Fruit fly (Drosophila melanogaster) whole organism, prepupa: ENCODE results near the gene CG13700.

Experiments used
- CG11294 ChIP-seq: fragments of 200-800 bp; sonication (Bioruptor generic); IDR thresholded peaks from 2 replicates; pipeline ENCODE4 v1.3.6; 2022; ENCODE audit warnings: missing biosample characterization, missing genetic modification characterization
- CG11762 ChIP-seq: fragments of 200-800 bp; sonication (Bioruptor generic); optimal IDR thresholded peaks from 3 replicates; lab custom pipeline; 2016; ENCODE audit warnings: missing biosample characterization, missing genetic modification characterization; ENCODE audit not compliant: insufficient read depth
- CG11902 ChIP-seq: fragments of 200-800 bp; sonication (Bioruptor generic); optimal IDR thresholded peaks from 3 replicates; lab custom pipeline; 2016; ENCODE audit warnings: missing biosample characterization, missing genetic modification characterization
- CG15336 ChIP-seq: fragments of 200-800 bp; sonication (Bioruptor generic); IDR thresholded peaks from 2 replicates; pipeline ENCODE4 v1.3.6; 2022; ENCODE audit warnings: missing biosample characterization, missing genetic modification characterization
- CG1621 ChIP-seq: fragments of 200-800 bp; sonication (Bioruptor generic); optimal IDR thresholded peaks from 3 replicates; lab custom pipeline; 2018; ENCODE audit warnings: missing biosample characterization, mild to moderate bottlenecking, missing genetic modification characterization
- CG16779 ChIP-seq: fragments of 200-800 bp; sonication (Bioruptor generic); optimal IDR thresholded peaks from 3 replicates; lab custom pipeline; 2017; ENCODE audit warnings: missing biosample characterization, mild to moderate bottlenecking, missing genetic modification characterization
- CG31627 ChIP-seq: fragments of 200-800 bp; sonication (Bioruptor generic); optimal IDR thresholded peaks from 3 replicates; lab custom pipeline; 2016; ENCODE audit warnings: missing biosample characterization, missing genetic modification characterization
- CG32006 ChIP-seq: fragments of 200-800 bp; sonication (Bioruptor generic); optimal IDR thresholded peaks from 3 replicates; lab custom pipeline; 2017; ENCODE audit warnings: missing biosample characterization, mild to moderate bottlenecking, missing genetic modification characterization
- CG34406 ChIP-seq: fragments of 200-800 bp; sonication (Bioruptor generic); optimal IDR thresholded peaks from 3 replicates; lab custom pipeline; 2016; ENCODE audit warnings: missing biosample characterization, missing genetic modification characterization
- CG3919 ChIP-seq: fragments of 200-800 bp; sonication (Bioruptor generic); optimal IDR thresholded peaks from 3 replicates; lab custom pipeline; 2016; ENCODE audit warnings: missing biosample characterization, missing genetic modification characterization
- CG6163 ChIP-seq: fragments of 200-800 bp; sonication (Bioruptor generic); IDR thresholded peaks from 3 replicates; pipeline ENCODE4 v1.3.6; 2022; ENCODE audit warnings: missing biosample characterization, missing genetic modification characterization
- CG6276 ChIP-seq: fragments of 200-800 bp; sonication (Bioruptor generic); optimal IDR thresholded peaks from 2 replicates; lab custom pipeline; 2017; ENCODE audit warnings: missing biosample characterization, mild to moderate bottlenecking, missing genetic modification characterization
- CG6792 ChIP-seq: fragments of 200-800 bp; sonication (Bioruptor generic); optimal IDR thresholded peaks from 3 replicates; lab custom pipeline; 2016; ENCODE audit warnings: missing biosample characterization, missing genetic modification characterization
- CG6854 ChIP-seq: fragments of 200-800 bp; sonication (Bioruptor generic); optimal IDR thresholded peaks from 2 replicates; lab custom pipeline; 2017; ENCODE audit warnings: missing biosample characterization, mild to moderate bottlenecking, missing genetic modification characterization
- CG8119 ChIP-seq: fragments of 200-800 bp; sonication (Bioruptor generic); IDR thresholded peaks from 3 replicates; pipeline ENCODE4 v1.3.6; 2022; ENCODE audit warnings: missing biosample characterization, missing genetic modification characterization
- CG8632 ChIP-seq: fragments of 200-800 bp; sonication (Bioruptor generic); optimal IDR thresholded peaks from 3 replicates; lab custom pipeline; 2016; ENCODE audit warnings: missing biosample characterization, missing genetic modification characterization
- CG9139 ChIP-seq: fragments of 200-800 bp; sonication (Bioruptor generic); optimal IDR thresholded peaks from 3 replicates; lab custom pipeline; 2017; ENCODE audit warnings: missing biosample characterization, mild to moderate bottlenecking, missing genetic modification characterization
- Eip75B ChIP-seq: fragments of 200-800 bp; sonication (Bioruptor generic); optimal IDR thresholded peaks from 3 replicates; lab custom pipeline; 2016; ENCODE audit warnings: missing biosample characterization, missing genetic modification characterization
- Eip93F ChIP-seq: fragments of 200-800 bp; sonication (Bioruptor generic); optimal IDR thresholded peaks from 2 replicates; lab custom pipeline; 2016; ENCODE audit warnings: missing biosample characterization, mild to moderate bottlenecking, missing genetic modification characterization
- Ets21C ChIP-seq: fragments of 200-800 bp; sonication (Bioruptor generic); optimal IDR thresholded peaks from 3 replicates; lab custom pipeline; 2016; ENCODE audit warnings: missing biosample characterization, missing genetic modification characterization
- Ets96B ChIP-seq: fragments of 200-800 bp; optimal IDR thresholded peaks from 2 replicates; lab custom pipeline; 2019; ENCODE audit warnings: missing biosample characterization, mild to moderate bottlenecking, missing genetic modification characterization, moderate library complexity
- Gug ChIP-seq: fragments of 200-800 bp; sonication (Bioruptor generic); IDR thresholded peaks from 2 replicates; pipeline ENCODE4 v1.3.6; 2022; ENCODE audit warnings: missing biosample characterization, missing genetic modification characterization
- Hr38 ChIP-seq: sonication (Bioruptor generic); optimal IDR thresholded peaks from 2 replicates; lab custom pipeline; 2016; ENCODE audit warnings: missing biosample characterization, missing genetic modification characterization
- Hr39 ChIP-seq: fragments of 200-800 bp; sonication (Bioruptor generic); optimal IDR thresholded peaks from 2 replicates; lab custom pipeline; 2016; ENCODE audit warnings: missing biosample characterization, missing genetic modification characterization
- Lpt ChIP-seq: fragments of 200-800 bp; sonication (Bioruptor generic); optimal IDR thresholded peaks from 3 replicates; lab custom pipeline; 2016; ENCODE audit warnings: missing biosample characterization, missing genetic modification characterization
- Met ChIP-seq: fragments of 200-800 bp; sonication (Bioruptor generic); optimal IDR thresholded peaks from 3 replicates; lab custom pipeline; 2016; ENCODE audit warnings: missing biosample characterization, missing genetic modification characterization
- OdsH ChIP-seq: fragments of 200-800 bp; sonication (Bioruptor generic); optimal IDR thresholded peaks from 3 replicates; lab custom pipeline; 2016; ENCODE audit warnings: missing biosample characterization, missing genetic modification characterization
- Smox ChIP-seq: fragments of 200-800 bp; sonication (Bioruptor generic); optimal IDR thresholded peaks from 3 replicates; lab custom pipeline; 2016; ENCODE audit warnings: missing biosample characterization, missing genetic modification characterization
- Sox102F ChIP-seq: fragments of 200-800 bp; sonication (Bioruptor generic); optimal IDR thresholded peaks from 2 replicates; lab custom pipeline; 2016; ENCODE audit warnings: missing biosample characterization, mild to moderate bottlenecking, missing genetic modification characterization
- Sox15 ChIP-seq: fragments of 200-800 bp; sonication (Bioruptor generic); optimal IDR thresholded peaks from 3 replicates; lab custom pipeline; 2016; ENCODE audit warnings: missing biosample characterization, missing genetic modification characterization
- dac ChIP-seq: fragments of 200-800 bp; sonication (Bioruptor generic); optimal IDR thresholded peaks from 2 replicates; lab custom pipeline; 2017; ENCODE audit warnings: missing biosample characterization, mild to moderate bottlenecking, missing genetic modification characterization
- dsx ChIP-seq: fragments of 200-800 bp; optimal IDR thresholded peaks from 3 replicates; lab custom pipeline; 2019; ENCODE audit warnings: missing biosample characterization, mild to moderate bottlenecking, missing genetic modification characterization, moderate library complexity; ENCODE audit not compliant: poor library complexity, severe bottlenecking
- eg ChIP-seq: fragments of 200-800 bp; sonication (Bioruptor generic); IDR thresholded peaks from 3 replicates; pipeline ENCODE4 v1.3.6; 2022; ENCODE audit warnings: missing biosample characterization, missing genetic modification characterization
- fd59A ChIP-seq: fragments of 200-800 bp; sonication (Bioruptor generic); optimal IDR thresholded peaks from 2 replicates; lab custom pipeline; 2017; ENCODE audit warnings: missing biosample characterization, mild to moderate bottlenecking, missing genetic modification characterization, missing genetic modification reagents
- fd85E ChIP-seq: fragments of 200-800 bp; sonication (Bioruptor generic); optimal IDR thresholded peaks from 3 replicates; lab custom pipeline; 2016; ENCODE audit warnings: missing biosample characterization, missing genetic modification characterization
- fkh ChIP-seq: fragments of 200-800 bp; sonication (Bioruptor generic); optimal IDR thresholded peaks from 3 replicates; lab custom pipeline; 2017; ENCODE audit warnings: missing biosample characterization, mild to moderate bottlenecking, missing genetic modification characterization, moderate library complexity
- net ChIP-seq: fragments of 200-800 bp; sonication (Bioruptor generic); optimal IDR thresholded peaks from 3 replicates; lab custom pipeline; 2016; ENCODE audit warnings: missing biosample characterization, missing genetic modification characterization
- pdm3 ChIP-seq: fragments of 200-800 bp; sonication (Bioruptor generic); optimal IDR thresholded peaks from 3 replicates; lab custom pipeline; 2016; ENCODE audit warnings: missing biosample characterization, missing genetic modification characterization
- salr ChIP-seq, 2 experiments: fragments of 200-800 bp; sonication (Bioruptor generic); optimal IDR thresholded peaks; 3 replicates each; lab custom pipeline; 2016 to 2018; ENCODE audit warnings: missing biosample characterization in 2 of 2, missing genetic modification characterization in 2 of 2, mild to moderate bottlenecking in 1 of 2
- spab ChIP-seq: fragments of 200-800 bp; sonication (Bioruptor generic); optimal IDR thresholded peaks from 2 replicates; lab custom pipeline; 2017; ENCODE audit warnings: missing biosample characterization, mild to moderate bottlenecking, missing genetic modification characterization, missing genetic modification reagents
- ss ChIP-seq, 2 experiments: fragments of 200-800 bp; sonication (Bioruptor generic); optimal IDR thresholded peaks; 2 replicates in 1 of 2; 3 replicates in 1 of 2; lab custom pipeline; 2017 to 2018; ENCODE audit warnings: mild to moderate bottlenecking in 2 of 2, missing biosample characterization in 2 of 2, missing genetic modification characterization in 2 of 2, moderate library complexity in 1 of 2
- svp ChIP-seq: fragments of 200-800 bp; sonication (Bioruptor generic); peaks from one replicate; lab custom pipeline; 2016; ENCODE audit warnings: missing biosample characterization, missing genetic modification characterization
- topi ChIP-seq: fragments of 200-800 bp; sonication (Bioruptor generic); optimal IDR thresholded peaks from 3 replicates; lab custom pipeline; 2016; ENCODE audit warnings: missing biosample characterization, missing genetic modification characterization
- vri ChIP-seq: fragments of 200-800 bp; sonication (Bioruptor generic); optimal IDR thresholded peaks from 3 replicates; lab custom pipeline; 2016; ENCODE audit warnings: missing biosample characterization, mild to moderate bottlenecking, missing genetic modification characterization

Gene CG13700

dm6 chr3L:18294212-18294944, 6.7 kb downstream of the CG13700 start, which contains the start of gene CG5103:
CG5103 (minus strand) TSS chr3L:18294262.
- TF ChIP-seq CG8119 (GFP tag; lab: Robert Waterston, UW) (no peak), Ets96B (no peak), CG11294 (no peak), fkh (GFP tag; lab: Kevin White, UChicago) (no peak), Ets21C (GFP tag; lab: Kevin White, UChicago) (no peak), CG6854 (GFP tag; lab: Kevin White, UChicago) (no peak), fd85E (GFP tag; lab: Kevin White, UChicago) (no peak), spab (no peak), OdsH (no peak), CG31627 (no peak), CG15336 (GFP tag; lab: Robert Waterston, UW) (no peak), dsx (no peak), pdm3 (GFP tag; lab: Kevin White, UChicago) (no peak)

dm6 chr3L:18289993-18290727, 10.9 kb downstream of the CG13700 start:
- TF ChIP-seq CG15336 (GFP tag; lab: Robert Waterston, UW) (no peak), CG11902 (no peak), OdsH (no peak), Hr39 (no peak), fd85E (GFP tag; lab: Kevin White, UChicago) (no peak), spab (no peak), svp (GFP tag; lab: Kevin White, UChicago) (peak; percentile 13), Lpt (no peak)
- TF ChIP-seq, all 60 proteins: peak for 1

DNA sequence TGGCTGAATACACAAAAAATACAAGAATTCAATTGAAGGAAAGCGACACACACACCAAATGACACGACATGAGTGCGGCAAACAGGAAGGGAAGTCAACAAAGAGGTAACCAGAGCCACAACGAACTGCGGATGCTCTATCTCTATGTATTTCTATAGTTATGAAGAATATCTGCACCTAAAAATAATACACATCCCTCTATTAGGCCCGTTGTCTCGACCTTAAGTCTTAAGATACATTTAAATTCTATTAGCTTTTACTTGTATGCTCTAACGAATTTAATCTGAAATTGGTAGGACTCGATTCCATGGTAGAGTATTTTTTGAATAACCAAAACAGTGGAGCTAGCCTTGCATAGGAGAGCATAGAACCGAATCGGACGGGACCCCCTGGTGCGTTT, 19.8 kb downstream of the CG13700 start:
- TF ChIP-seq CG31627 (peak; percentile 47), fd59A (peak; percentile 47), CG16779 (tag; lab: Kevin White, UChicago) (peak; percentile 7), Ets96B (peak; percentile 55), Eip75B (GFP tag; lab: Kevin White, UChicago) (peak; percentile 44), Gug (GFP tag; lab: Robert Waterston, UW) (peak; percentile 77), Lpt (peak; percentile 66), CG6163 (GFP tag; lab: Robert Waterston, UW) (no peak; the same call in none of the 3 replicates), dac (GFP tag; lab: Kevin White, UChicago) (peak; percentile 26), CG11762 (GFP tag; lab: Kevin White, UChicago) (peak; percentile 7), CG3919 (GFP tag; lab: Kevin White, UChicago) (peak; percentile 62), Ets21C (GFP tag; lab: Kevin White, UChicago) (peak; percentile 17), topi (GFP tag; lab: Kevin White, UChicago) (peak; percentile 38), Hr38 (GFP tag; lab: Kevin White, UChicago) (no peak), Sox15 (GFP tag; lab: Kevin White, UChicago) (peak; percentile 28), fd85E (GFP tag; lab: Kevin White, UChicago) (no peak), ss (GFP tag; optimal IDR thresholded peaks at IDR 0.05; lab: Kevin White, UChicago) (peak; percentile 31 to 56), CG9139 (no peak), CG8119 (GFP tag; lab: Robert Waterston, UW) (peak; percentile 75; the same call in 2 of the 3 replicates), net (GFP tag; lab: Kevin White, UChicago) (peak; percentile 56), CG6792 (GFP tag; lab: Kevin White, UChicago) (peak; percentile 47), CG8632 (GFP tag; lab: Kevin White, UChicago) (peak; percentile 30), vri (GFP tag; lab: Kevin White, UChicago) (peak; percentile 7), Met (GFP tag; lab: Kevin White, UChicago) (peak; percentile 45), CG11294 (no peak; the same call in 1 of the 2 replicates), CG1621 (tag; lab: Kevin White, UChicago) (peak; percentile 37), spab (peak; percentile 26), Smox (GFP tag; lab: Kevin White, UChicago) (peak; percentile 46), CG6854 (GFP tag; lab: Kevin White, UChicago) (no peak), CG6276 (GFP tag; lab: Kevin White, UChicago) (peak; percentile 35), CG32006 (GFP tag; lab: Kevin White, UChicago) (peak; percentile 71), Eip93F (no peak), CG34406 (peak; percentile 29), Sox102F (GFP tag; lab: Kevin White, UChicago) (peak; percentile 29), salr (GFP tag; optimal IDR thresholded peaks at IDR 0.05; lab: Kevin White, UChicago) (peak; percentile 9 to 58), eg (GFP tag; lab: Robert Waterston, UW) (peak; percentile 71)
